Worm (Caenorhabditis elegans): Measurements from ENCODE around the gene prp-3.

DNA sequence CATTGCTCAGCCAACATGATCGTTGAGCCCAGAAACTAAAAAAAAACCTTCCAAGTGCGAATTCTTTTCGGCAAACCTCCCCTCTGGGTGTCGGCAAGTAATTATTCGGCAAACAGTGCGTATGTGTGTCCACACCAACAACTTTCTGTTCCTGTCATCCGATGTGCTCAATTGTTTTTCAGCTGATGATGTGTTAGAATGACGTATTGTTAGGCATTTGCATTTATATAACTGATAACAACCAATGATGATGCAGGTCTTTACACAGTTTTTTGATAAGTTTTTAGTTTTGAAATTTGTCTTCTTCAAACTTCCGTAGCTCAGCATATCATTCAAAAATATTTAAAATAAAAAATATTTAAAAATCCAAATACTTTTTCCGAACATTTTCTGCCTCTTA, 48.9 kb downstream of the prp-3 start:
- TF ChIP-seq lin-15B (tag; optimal IDR thresholded peaks at IDR 0.05) (no peak), zag-1 (tag; optimal IDR thresholded peaks at IDR 0.05) (no peak), nhr-237 (tag; optimal IDR thresholded peaks at IDR 0.05) (no peak)

Measured in whole organism, L4 larva.